Worm (Caenorhabditis elegans) whole organism, midembryonic: Measurements from ENCODE around the gene fbf-2.

Source experiments
- ref-1 ChIP-seq: fragments of 200-800 bp; sonication (Bioruptor generic); conservative IDR thresholded peaks from 2 replicates; pipeline ENCODE4 v1.3.6; 2022; ENCODE audit warnings: missing genetic modification reagents, missing genetic modification characterization, missing compliant biosample characterization
- ztf-23 ChIP-seq: fragments of 200-800 bp; sonication (Bioruptor generic); IDR thresholded peaks from 2 replicates; pipeline ENCODE4 v1.3.6; 2022; ENCODE audit warnings: missing genetic modification reagents, missing genetic modification characterization, missing compliant biosample characterization

DNA sequence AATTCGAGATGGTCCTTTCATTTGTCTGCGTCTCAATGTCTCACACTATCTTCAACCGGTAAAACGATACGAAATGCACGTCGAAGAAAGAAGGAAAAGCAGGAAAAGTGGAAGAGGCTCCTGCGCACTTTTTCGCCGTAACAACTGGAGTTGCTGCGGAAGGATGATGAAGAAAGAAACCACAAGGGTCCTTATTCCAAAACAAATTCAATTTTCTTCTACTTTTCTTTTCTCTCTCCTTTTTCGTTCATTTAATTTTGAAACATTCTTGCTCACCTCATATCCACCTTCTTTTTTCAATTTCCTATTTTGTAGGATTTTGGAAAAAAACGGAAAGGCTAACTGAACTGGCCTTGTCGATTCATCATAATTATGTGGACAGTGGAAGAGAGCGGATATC, 29.3 kb upstream of the fbf-2 start:
- TF ChIP-seq ref-1 (GFP tag; lab: Robert Waterston, UW) (no peak), ztf-23 (GFP tag; lab: Robert Waterston, UW) (no peak)
